Worm (Caenorhabditis elegans) whole organism, early embryonic: Measurements from ENCODE around the gene F39D8.3.

ENCODE experiments used
- B0310.2 ChIP-seq: sonication (generic microtip); optimal IDR thresholded peaks from 2 replicates; lab custom pipeline; 2016; ENCODE audit warnings: mild to moderate bottlenecking, missing genetic modification characterization, missing compliant biosample characterization
- F13C5.2 ChIP-seq: sonication (generic microtip); optimal IDR thresholded peaks from 2 replicates; lab custom pipeline; 2017; ENCODE audit warnings: mild to moderate bottlenecking, missing genetic modification characterization, inconsistent platforms, missing compliant biosample characterization
- aly-1 ChIP-seq: sonication (generic microtip); optimal IDR thresholded peaks from 2 replicates; lab custom pipeline; 2016; ENCODE audit warnings: missing genetic modification characterization, missing compliant biosample characterization
- ama-1 ChIP-seq: fragments of 150-350 bp; optimal IDR thresholded peaks from 2 replicates; lab custom pipeline; 2014
- ceh-13 ChIP-seq: fragments of 200-800 bp; sonication (Bioruptor generic); optimal IDR thresholded peaks from 2 replicates; lab custom pipeline; 2018; ENCODE audit warnings: mild to moderate bottlenecking, missing genetic modification characterization, missing compliant biosample characterization
- ceh-36 ChIP-seq: sonication (generic microtip); optimal IDR thresholded peaks from 2 replicates; lab custom pipeline; 2016; ENCODE audit warnings: missing genetic modification characterization, inconsistent platforms, missing compliant biosample characterization
- ets-7 ChIP-seq: sonication (generic microtip); optimal IDR thresholded peaks from 2 replicates; lab custom pipeline; 2016; ENCODE audit warnings: missing genotype, missing genetic modification characterization, missing compliant biosample characterization
- flt-1 ChIP-seq: fragments of 200-800 bp; sonication (Bioruptor generic); IDR thresholded peaks from 2 replicates; pipeline ENCODE4 v1.3.6; 2022; ENCODE audit warnings: missing genetic modification characterization, missing compliant biosample characterization
- hmbx-1 ChIP-seq: sonication (generic microtip); optimal IDR thresholded peaks from 2 replicates; lab custom pipeline; 2016; ENCODE audit warnings: mild to moderate bottlenecking, missing genetic modification characterization, missing compliant biosample characterization
- hmg-4 ChIP-seq: fragments of 200-800 bp; sonication (Bioruptor generic); optimal IDR thresholded peaks from 2 replicates; lab custom pipeline; 2018; ENCODE audit warnings: mild to moderate bottlenecking, missing genetic modification characterization, missing compliant biosample characterization
- hnd-1 ChIP-seq: sonication (generic microtip); optimal IDR thresholded peaks from 2 replicates; lab custom pipeline; 2016; ENCODE audit warnings: missing genetic modification characterization, missing compliant biosample characterization
- pes-1 ChIP-seq: fragments of 200-800 bp; sonication (Bioruptor generic); IDR thresholded peaks from 2 replicates; pipeline ENCODE4 v1.3.6; 2022; ENCODE audit warnings: missing genetic modification reagents, missing genetic modification characterization, missing compliant biosample characterization
- scrt-1 ChIP-seq: fragments of 200-800 bp; sonication (Bioruptor generic); IDR thresholded peaks from 2 replicates; pipeline ENCODE4 v1.3.6; 2022; ENCODE audit warnings: missing genetic modification characterization, missing compliant biosample characterization
- sea-1 ChIP-seq: fragments of 200-800 bp; sonication (Bioruptor generic); conservative IDR thresholded peaks from 2 replicates; pipeline ENCODE4 v1.3.6; 2022; ENCODE audit warnings: missing genetic modification characterization, missing compliant biosample characterization
- tbx-11 ChIP-seq: fragments of 200-800 bp; sonication (Bioruptor generic); IDR thresholded peaks from 2 replicates; pipeline ENCODE4 v1.3.6; 2022; ENCODE audit warnings: missing genetic modification characterization, missing compliant biosample characterization
- tbx-37 ChIP-seq: fragments of 200-800 bp; sonication (Bioruptor generic); conservative IDR thresholded peaks from 2 replicates; pipeline ENCODE4 v1.3.6; 2022; ENCODE audit warnings: missing genetic modification reagents, missing genetic modification characterization, missing compliant biosample characterization
- tra-4 ChIP-seq: sonication (generic microtip); optimal IDR thresholded peaks from 2 replicates; lab custom pipeline; 2017; ENCODE audit warnings: missing genetic modification characterization, missing compliant biosample characterization

F39D8.3 gene

DNA sequence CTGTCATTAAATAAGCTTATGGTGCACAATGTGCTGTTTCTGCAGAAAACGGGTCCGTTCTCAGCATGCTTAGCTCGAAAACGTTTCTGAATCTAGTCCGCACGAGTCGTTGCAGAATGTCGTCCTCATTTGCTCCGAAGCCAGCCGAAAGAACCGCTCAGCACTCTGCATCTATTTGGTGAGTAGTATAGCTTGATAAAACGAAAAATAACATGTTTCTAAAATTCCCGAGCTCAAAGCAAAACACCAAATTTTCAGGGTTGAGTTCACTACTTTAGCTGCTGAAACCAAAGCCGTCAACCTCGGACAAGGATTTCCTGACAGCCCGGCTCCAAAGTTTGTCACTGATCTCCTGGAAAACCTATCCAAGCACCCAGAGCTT is 20.9 kb downstream of the F39D8.3 start, which contains the start of gene nkat-3:
Gene nkat-3, plus strand, starts transcription at position 46 of the 382 bp plus-strand sequence.
- TF ChIP-seq tra-4 (tag; lab: Kevin White, UChicago) = no peak

DNA sequence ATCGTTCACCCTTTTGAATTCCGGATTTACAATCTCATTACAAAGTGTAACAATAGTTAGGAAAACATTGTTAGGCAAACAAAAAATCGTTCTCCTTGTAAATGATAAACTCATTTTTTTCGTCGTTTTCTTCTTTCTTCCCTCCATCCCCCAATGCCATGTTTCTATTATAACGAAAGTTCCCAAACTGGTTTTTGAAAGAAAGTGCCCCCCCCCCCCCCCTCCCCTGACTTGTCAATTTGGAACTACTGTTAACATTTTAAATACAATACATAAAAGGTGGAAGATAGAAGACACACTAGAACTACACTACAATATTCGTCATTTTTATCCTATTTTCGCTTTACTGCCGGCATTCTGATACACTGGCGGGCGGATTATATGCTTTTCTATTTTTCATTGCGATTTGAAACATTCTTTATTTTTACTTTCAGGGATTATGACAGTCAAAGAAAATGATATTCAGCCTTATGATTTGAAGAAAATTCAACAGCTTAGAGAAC is 25.6 kb downstream of the F39D8.3 start, which contains the start of gene R03A10.5:
Gene R03A10.5, plus strand, starts transcription at position 431 of the 503 bp plus-strand sequence.
- TF ChIP-seq scrt-1 (no peak), tbx-11 (GFP tag; lab: Robert Waterston, UW) (no peak), tra-4 (tag; lab: Kevin White, UChicago) (no peak), ceh-13 (GFP tag; lab: Kevin White, UChicago) (no peak), F13C5.2 (no peak), sea-1 (GFP tag; lab: Robert Waterston, UW) (no peak), flt-1 (no peak), hnd-1 (no peak), ama-1 (lab: Kevin White, UChicago) (no peak), ceh-36 (tag; lab: Kevin White, UChicago) (no peak), ets-7 (tag; lab: Kevin White, UChicago) (no peak), B0310.2 (no peak), pes-1 (no peak), hmbx-1 (tag; lab: Kevin White, UChicago) (no peak), hmg-4 (no peak), tbx-37 (no peak), aly-1 (tag; lab: Kevin White, UChicago) (no peak)

DNA sequence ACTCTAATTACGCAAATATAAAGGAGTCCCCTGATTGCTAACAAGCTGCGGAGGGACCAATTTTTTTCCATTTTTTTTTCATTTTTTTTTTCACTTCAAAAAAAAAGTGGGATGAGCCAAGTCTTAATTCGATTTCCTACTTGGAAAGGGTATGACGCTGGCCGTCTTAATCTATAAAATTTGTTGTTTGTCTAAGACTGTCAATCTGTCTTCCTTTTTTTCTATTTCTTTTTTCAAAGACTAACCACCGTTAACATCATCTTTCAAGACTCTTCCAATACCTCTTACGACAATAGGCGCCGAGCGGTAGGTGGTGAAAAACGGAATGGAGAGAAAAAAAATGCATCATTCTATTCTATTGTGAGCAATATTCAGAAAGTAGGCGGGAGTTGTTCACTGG is 44.3 kb downstream of the F39D8.3 start:
- TF ChIP-seq tbx-37 = no peak
- no peak for TF ChIP-seq tbx-11 (GFP tag; lab: Robert Waterston, UW)
- TF ChIP-seq F13C5.2 = no peak
- no peak for TF ChIP-seq sea-1 (GFP tag; lab: Robert Waterston, UW)
- no peak for TF ChIP-seq hmbx-1 (tag; lab: Kevin White, UChicago)
- no peak for TF ChIP-seq ceh-13 (GFP tag; lab: Kevin White, UChicago)
- TF ChIP-seq scrt-1 = no peak
- no peak for TF ChIP-seq ets-7 (tag; lab: Kevin White, UChicago)
- no peak for TF ChIP-seq B0310.2
- no peak for TF ChIP-seq flt-1
- no peak for TF ChIP-seq pes-1
- no peak for TF ChIP-seq tra-4 (tag; lab: Kevin White, UChicago)
- no peak for TF ChIP-seq ama-1 (lab: Kevin White, UChicago)
- no peak for TF ChIP-seq hmg-4

DNA sequence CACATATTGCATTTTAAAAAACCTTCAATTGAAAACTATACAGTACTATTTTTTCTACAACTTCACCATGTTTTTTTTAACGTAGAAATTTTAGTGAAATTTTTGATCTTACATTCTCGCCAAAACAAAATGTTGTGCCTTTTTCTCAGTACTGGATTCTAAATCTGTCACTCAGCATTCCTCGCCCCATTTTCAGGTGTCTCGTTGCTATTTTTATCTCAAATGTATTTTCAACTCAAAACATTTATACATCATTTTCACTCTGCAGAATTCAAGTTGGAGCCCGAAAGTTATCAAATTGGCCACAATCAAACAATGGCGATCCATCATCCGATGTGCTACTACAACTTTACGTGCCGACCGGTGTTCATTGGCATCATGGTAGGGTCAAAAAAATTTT is 45.3 kb downstream of the F39D8.3 start, which contains the start of gene sprr-1:
Gene sprr-1, plus strand, starts transcription at position 269 of the 400 bp plus-strand sequence.
- no peak for TF ChIP-seq ets-7 (tag; lab: Kevin White, UChicago)
- TF ChIP-seq ceh-36 (tag; lab: Kevin White, UChicago) = no peak
- TF ChIP-seq aly-1 (tag; lab: Kevin White, UChicago) = no peak
- no peak for TF ChIP-seq tbx-37
- TF ChIP-seq scrt-1 = no peak
- TF ChIP-seq tbx-11 (GFP tag; lab: Robert Waterston, UW) = no peak
- TF ChIP-seq flt-1 = no peak
- TF ChIP-seq ceh-13 (GFP tag; lab: Kevin White, UChicago) = no peak
- no peak for TF ChIP-seq ama-1 (lab: Kevin White, UChicago)
- no peak for TF ChIP-seq sea-1 (GFP tag; lab: Robert Waterston, UW)
- TF ChIP-seq F13C5.2 = no peak
- no peak for TF ChIP-seq hmbx-1 (tag; lab: Kevin White, UChicago)
- no peak for TF ChIP-seq hnd-1
- no peak for TF ChIP-seq tra-4 (tag; lab: Kevin White, UChicago)
- TF ChIP-seq B0310.2 = no peak

DNA sequence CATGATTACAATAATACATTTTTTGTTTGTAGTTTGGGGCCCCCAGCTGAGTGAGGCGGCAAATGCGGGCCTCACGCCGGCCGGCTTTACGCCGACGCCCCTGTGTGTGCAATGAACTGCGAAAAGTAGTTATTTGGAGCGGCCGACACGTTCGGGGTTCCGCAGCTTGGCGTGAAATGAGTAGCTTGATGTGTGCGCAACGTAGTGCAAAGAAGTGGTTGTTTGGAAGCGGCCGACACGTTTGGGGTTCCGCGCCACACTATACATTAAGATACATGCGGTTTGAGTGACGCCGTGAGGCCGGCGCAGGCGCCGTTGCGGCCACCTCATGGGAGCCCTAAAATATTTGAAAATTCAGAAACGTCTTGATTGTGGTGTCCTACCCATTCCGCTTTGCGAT is 47.9 kb downstream of the F39D8.3 start:
- TF ChIP-seq aly-1 (tag; lab: Kevin White, UChicago) (no peak), ama-1 (lab: Kevin White, UChicago) (no peak), F13C5.2 (no peak), hmbx-1 (tag; lab: Kevin White, UChicago) (no peak), hnd-1 (no peak), sea-1 (GFP tag; lab: Robert Waterston, UW) (no peak), pes-1 (no peak), tbx-37 (no peak), flt-1 (no peak), scrt-1 (no peak), ets-7 (tag; lab: Kevin White, UChicago) (no peak), ceh-13 (GFP tag; lab: Kevin White, UChicago) (no peak), hmg-4 (no peak)

DNA sequence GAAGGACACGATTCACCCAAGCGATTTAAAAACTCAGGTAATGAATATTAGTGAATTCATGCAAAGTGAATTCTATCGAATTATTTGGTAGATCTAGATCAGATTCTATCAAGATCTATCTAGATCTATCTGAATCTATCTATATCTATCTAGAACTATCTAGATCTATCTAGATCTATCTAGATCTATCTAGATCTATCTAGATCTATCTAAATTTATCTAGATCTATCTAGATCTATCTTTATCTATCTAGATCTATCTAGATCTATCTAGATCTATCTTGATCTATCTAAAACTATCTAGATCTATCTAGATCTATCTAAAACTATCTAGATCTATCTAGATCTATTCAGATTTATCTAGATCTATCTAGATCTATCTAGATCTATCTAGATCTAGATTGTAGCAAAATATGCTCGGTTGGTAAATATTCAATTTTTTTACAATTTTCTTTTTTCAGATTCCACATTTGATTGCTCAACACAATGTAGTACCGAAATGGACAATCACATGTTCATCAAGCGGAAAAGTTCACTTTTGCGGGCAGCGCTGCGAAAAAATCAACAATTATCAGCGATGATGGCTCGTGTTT is 49.3 kb downstream of the F39D8.3 start:
- TF ChIP-seq tbx-11 (GFP tag; lab: Robert Waterston, UW) (no peak), B0310.2 (no peak), hnd-1 (no peak), flt-1 (no peak), F13C5.2 (no peak), hmbx-1 (tag; lab: Kevin White, UChicago) (no peak), scrt-1 (no peak), sea-1 (GFP tag; lab: Robert Waterston, UW) (no peak), hmg-4 (no peak), pes-1 (no peak), ceh-13 (GFP tag; lab: Kevin White, UChicago) (no peak), ceh-36 (tag; lab: Kevin White, UChicago) (no peak), tbx-37 (no peak), aly-1 (tag; lab: Kevin White, UChicago) (no peak), ets-7 (tag; lab: Kevin White, UChicago) (no peak), tra-4 (tag; lab: Kevin White, UChicago) (no peak), ama-1 (lab: Kevin White, UChicago) (no peak)
